Worm (Caenorhabditis elegans): ENCODE results near the gene dhrr-1.

Gene dhrr-1

DNA sequence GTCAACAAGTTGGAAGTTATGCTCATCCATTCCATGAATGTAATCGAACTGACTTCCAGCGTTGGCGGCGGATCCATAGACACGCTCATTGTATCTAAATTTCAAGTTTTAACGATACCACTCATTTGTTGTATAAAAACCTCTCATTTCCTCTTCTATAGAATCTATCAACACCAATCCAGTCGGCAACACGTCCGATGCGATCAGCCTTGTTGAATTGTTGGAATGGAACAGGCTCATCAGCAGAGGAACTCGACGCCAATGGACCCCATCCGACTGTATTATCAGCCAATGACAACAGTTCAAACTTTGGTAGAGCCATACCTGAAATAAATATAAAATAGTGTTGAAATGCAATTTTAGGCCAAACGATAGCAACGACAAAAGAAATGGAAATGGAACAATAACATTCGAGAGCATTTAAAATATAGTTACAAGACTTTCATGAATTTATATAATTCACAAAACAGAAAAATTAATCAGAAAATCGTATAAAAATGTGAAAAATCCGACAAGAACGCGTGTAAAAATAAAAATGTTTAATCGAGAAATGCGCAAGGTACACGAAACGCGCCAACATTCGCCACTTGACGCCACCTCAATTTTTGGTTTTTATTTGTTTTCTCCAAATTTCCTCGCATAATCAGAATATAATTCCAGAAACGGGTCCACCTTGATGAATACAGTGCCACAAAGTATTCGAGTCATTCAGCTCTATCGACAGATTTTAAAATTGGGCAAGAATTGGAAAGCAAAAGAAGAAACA, 27.0 kb downstream of the dhrr-1 start, which contains the start of the genes eif-3.D and R08D7.4:
Gene eif-3.D, minus strand, starts transcription at position 324 of the 766 bp plus-strand sequence.
Gene R08D7.4, plus strand, starts transcription at position 638 of the 766 bp plus-strand sequence.
- TF ChIP-seq him-1 (tag; optimal IDR thresholded peaks at IDR 0.05): no peak
- TF ChIP-seq W03F9.2 (tag; optimal IDR thresholded peaks at IDR 0.05): peak; percentile 79

DNA sequence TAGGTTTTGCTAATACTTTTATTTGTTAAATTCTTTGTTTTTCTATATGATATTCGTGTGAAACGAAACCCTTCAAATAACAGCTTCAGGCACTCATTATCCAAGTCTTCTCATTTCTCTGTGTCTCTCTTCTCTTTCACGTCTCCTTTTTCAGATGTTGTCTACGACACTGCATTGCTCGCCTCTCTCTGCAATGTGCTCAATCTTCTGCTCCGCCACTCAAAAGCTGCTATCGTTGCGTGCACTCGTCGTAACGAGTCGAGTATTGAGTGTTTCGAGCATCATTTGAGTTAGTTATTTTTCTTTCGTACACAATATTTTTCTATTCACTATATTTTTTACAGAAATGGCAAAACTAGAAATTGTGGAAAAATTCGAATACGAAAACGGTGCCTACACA, 28.7 kb downstream of the dhrr-1 start:
- TF ChIP-seq W03F9.2 (tag; optimal IDR thresholded peaks at IDR 0.05) (no peak), him-1 (tag; optimal IDR thresholded peaks at IDR 0.05) (peak; percentile 21)

DNA sequence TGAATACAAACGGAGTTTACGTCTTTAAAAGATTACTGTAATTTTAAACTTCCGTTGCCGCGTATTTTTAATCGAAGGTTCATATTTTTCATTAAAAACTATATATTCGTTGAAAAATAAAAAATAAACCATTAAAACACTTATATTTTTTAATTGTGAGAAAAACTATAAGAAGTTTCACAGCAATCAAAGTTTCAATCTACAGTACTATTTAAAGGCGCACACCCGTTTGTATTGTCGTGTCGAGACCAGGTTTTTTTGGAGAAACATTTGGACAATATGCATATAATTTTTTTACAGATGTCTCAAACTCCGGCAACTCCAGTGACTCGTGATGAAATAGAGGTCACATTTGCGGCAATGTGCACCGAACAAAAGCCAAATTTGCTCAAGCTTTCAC, 29.4 kb downstream of the dhrr-1 start, which contains the start of gene R08D7.5:
Gene R08D7.5, plus strand, starts transcription at position 301 of the 400 bp plus-strand sequence.
- TF ChIP-seq him-1 (tag; optimal IDR thresholded peaks at IDR 0.05) (no peak), W03F9.2 (tag; optimal IDR thresholded peaks at IDR 0.05) (no peak), dao-5 (tag; optimal IDR thresholded peaks at IDR 0.05) (no peak)

ce11 chrIII:8974835-8975234, 30.4 kb downstream of the dhrr-1 start:
- no peak for TF ChIP-seq W03F9.2 (tag; optimal IDR thresholded peaks at IDR 0.05)
- no peak for TF ChIP-seq dao-5 (tag; optimal IDR thresholded peaks at IDR 0.05)
- TF ChIP-seq him-1 (tag; optimal IDR thresholded peaks at IDR 0.05): peak; percentile 7

- TF ChIP-seq W03F9.2 (tag; optimal IDR thresholded peaks at IDR 0.05): no peak
- TF ChIP-seq him-1 (tag; optimal IDR thresholded peaks at IDR 0.05): no peak
- no peak for TF ChIP-seq dao-5 (tag; optimal IDR thresholded peaks at IDR 0.05)
Observed at ce11 chrIII:8978512-8979352, 34.3 kb downstream of the dhrr-1 start.

DNA sequence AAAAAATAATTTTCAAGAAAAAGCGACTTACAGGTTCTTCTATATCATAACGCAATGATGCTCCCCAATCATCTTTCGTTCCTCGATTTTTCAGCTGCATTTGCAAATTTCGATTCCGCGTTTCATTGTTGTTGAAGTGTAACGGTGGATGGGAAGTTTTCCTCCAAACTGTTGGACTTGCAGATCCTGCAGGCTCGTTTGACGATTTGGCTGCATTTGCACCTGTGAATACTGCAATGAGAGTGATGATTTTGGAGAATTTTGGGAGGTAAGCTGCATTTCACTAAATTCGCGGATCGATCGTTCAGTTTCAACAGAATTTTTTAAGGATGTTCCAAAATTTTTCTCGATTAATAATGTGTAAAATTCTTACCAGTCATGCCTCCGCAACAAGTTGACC, 36.4 kb downstream of the dhrr-1 start:
- TF ChIP-seq W03F9.2 (tag; optimal IDR thresholded peaks at IDR 0.05): no peak
- TF ChIP-seq dao-5 (tag; optimal IDR thresholded peaks at IDR 0.05): no peak
- TF ChIP-seq him-1 (tag; optimal IDR thresholded peaks at IDR 0.05): no peak

DNA sequence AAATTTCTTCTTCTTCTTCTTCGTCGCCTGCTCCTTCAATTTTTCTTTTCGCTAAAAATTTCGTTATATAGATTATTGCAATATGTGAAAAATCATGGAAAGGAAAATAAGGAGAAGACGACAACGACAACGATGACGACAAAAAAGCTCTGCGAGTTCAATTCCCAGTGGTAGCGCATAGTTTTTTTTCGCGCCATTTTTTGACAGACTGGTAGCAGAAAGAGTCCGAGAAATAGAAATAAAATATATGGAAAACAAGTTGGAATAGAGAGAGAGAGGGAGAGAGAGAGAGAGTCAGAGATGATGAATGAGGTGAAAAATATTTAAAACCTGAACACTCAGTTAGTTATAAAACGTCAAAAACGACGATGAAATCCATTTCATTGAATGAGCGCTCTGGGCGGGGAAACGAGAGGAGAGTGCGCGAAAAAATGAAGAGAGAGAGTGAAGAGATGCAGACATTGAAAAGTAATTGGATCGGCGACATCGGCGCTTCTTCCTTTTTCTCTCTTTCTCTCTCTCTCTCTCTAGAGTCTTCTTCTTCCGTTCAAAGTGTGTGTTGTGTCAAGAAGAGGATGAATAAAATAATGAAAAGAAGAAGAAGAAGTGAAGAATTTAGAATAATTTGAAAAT, 37.5 kb downstream of the dhrr-1 start, which contains the start of gene pde-2:
Gene pde-2, minus strand, starts transcription at position 51 of the 633 bp plus-strand sequence.
- TF ChIP-seq him-1 (tag; optimal IDR thresholded peaks at IDR 0.05): peak; percentile 51
- no peak for TF ChIP-seq dao-5 (tag; optimal IDR thresholded peaks at IDR 0.05)
- TF ChIP-seq W03F9.2 (tag; optimal IDR thresholded peaks at IDR 0.05): peak; percentile 55

- TF ChIP-seq W03F9.2 (tag; optimal IDR thresholded peaks at IDR 0.05): no peak
- no peak for TF ChIP-seq dao-5 (tag; optimal IDR thresholded peaks at IDR 0.05)
- TF ChIP-seq him-1 (tag; optimal IDR thresholded peaks at IDR 0.05): no peak
Observed at ce11 chrIII:8983135-8983534, 38.7 kb downstream of the dhrr-1 start.

- TF ChIP-seq dao-5 (tag; optimal IDR thresholded peaks at IDR 0.05) (no peak), him-1 (tag; optimal IDR thresholded peaks at IDR 0.05) (no peak)
Observed at ce11 chrIII:8983811-8984210, 39.4 kb downstream of the dhrr-1 start.

- TF ChIP-seq W03F9.2 (tag; optimal IDR thresholded peaks at IDR 0.05) (no peak), dao-5 (tag; optimal IDR thresholded peaks at IDR 0.05) (no peak), him-1 (tag; optimal IDR thresholded peaks at IDR 0.05) (no peak)
Observed at ce11 chrIII:8984412-8984811, 40.0 kb downstream of the dhrr-1 start.

DNA sequence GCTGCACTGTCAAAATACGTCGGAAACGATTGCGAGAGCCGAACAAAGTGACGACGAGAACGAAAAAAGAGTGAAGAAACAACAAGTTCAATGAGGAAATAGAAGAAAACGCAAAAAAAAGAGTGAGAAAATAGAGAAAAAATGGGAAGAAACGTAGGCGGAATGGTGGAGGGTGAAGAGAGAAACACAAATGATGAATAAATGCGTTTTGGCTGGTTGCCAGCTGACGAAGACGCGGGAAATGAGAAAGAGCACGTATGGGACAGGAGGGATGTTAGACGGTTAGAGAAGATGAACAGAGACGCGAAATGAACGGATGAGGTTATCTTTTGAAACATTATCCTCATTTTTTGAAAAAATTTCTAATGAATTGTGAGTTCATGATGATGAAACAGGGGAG, 40.5 kb downstream of the dhrr-1 start:
- TF ChIP-seq dao-5 (tag; optimal IDR thresholded peaks at IDR 0.05): no peak
- TF ChIP-seq him-1 (tag; optimal IDR thresholded peaks at IDR 0.05): peak; percentile 32

DNA sequence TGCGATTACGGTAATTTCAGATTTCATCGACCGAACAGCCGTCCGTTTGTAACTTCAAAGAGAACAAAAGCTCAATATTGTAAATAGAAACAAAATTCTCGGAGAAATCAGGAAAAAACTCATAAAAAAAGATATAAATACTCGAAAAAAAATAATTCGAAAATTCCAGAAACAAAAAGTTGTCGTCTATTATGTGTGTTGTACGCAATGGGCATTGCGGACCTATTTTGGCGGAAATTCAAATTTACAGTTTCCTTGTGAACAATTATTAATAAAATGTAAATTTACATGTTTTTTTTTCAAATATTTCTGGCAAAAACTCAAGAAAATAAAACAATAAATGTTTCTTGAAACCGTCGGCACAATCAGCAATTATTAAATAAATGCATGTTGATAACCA, 41.0 kb downstream of the dhrr-1 start:
- TF ChIP-seq dao-5 (tag; optimal IDR thresholded peaks at IDR 0.05) (no peak), him-1 (tag; optimal IDR thresholded peaks at IDR 0.05) (no peak), W03F9.2 (tag; optimal IDR thresholded peaks at IDR 0.05) (no peak)

DNA sequence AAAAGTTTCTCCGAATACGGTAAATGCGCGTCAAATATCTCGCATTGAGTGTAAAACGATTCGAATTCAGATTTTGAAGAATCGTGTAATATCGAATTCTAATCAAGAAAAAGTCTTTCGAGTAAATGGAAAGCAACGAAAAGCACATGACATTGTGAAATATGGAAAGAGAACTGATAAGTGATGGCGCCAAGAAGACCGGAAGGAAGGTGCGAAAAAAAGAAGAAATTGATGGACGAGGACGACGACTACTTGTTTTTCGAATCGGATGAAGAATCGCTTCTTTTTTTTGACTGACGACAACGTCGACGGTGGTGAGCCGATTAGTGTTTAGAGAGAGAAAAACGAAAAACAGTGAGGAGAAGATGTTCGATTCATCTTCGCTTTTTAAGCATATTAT, 41.5 kb downstream of the dhrr-1 start:
- TF ChIP-seq dao-5 (tag; optimal IDR thresholded peaks at IDR 0.05) (no peak), W03F9.2 (tag; optimal IDR thresholded peaks at IDR 0.05) (no peak), him-1 (tag; optimal IDR thresholded peaks at IDR 0.05) (no peak)

ce11 chrIII:8986872-8987271, 42.4 kb downstream of the dhrr-1 start:
- TF ChIP-seq dao-5 (tag; optimal IDR thresholded peaks at IDR 0.05): no peak
- TF ChIP-seq W03F9.2 (tag; optimal IDR thresholded peaks at IDR 0.05): peak; percentile 33
